Worm (Caenorhabditis elegans): ENCODE results near the gene mrpl-39.

Gene mrpl-39

DNA sequence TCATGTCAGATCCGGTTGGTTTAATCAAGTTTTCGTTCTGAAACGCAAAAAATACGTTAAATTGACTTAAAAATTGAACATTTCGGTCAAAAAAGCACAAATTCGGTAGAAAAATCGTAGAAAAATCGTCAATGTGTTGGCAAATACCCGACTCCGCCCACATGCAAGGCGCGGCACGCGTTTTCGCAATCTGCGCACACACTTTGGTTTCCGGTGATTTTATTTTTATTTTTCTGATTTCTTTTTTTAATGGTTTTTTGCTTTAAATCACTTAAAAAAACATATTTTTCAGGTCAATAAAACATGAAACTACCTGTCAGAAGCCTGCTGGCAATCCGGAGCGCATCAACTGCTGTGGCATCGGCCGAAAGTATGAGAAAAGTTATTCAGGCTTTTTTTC is at the start of gene mrpl-39, which contains the start of gene gly-7 (continued):
- TF ChIP-seq lin-14 (GFP tag; optimal IDR thresholded peaks at IDR 0.05) (no peak), nhr-19 (GFP tag; conservative IDR thresholded peaks at IDR 0.05) (no peak; the same call in 1 of the 2 replicates), vab-15 (tag; optimal IDR thresholded peaks at IDR 0.05) (no peak), lin-15B (tag; optimal IDR thresholded peaks at IDR 0.05) (no peak), aha-1 (tag; optimal IDR thresholded peaks at IDR 0.05) (no peak), mep-1 (tag; optimal IDR thresholded peaks at IDR 0.05) (no peak), unc-62 (GFP tag; optimal IDR thresholded peaks at IDR 0.05) (no peak), hlh-17 (GFP tag; optimal IDR thresholded peaks at IDR 0.05; ENCODE audit: borderline replicate concordance) (no peak), unc-130 (tag; optimal IDR thresholded peaks at IDR 0.05) (peak; percentile 20), nhr-85 (tag) (peak; percentile 6), aly-2 (tag; optimal IDR thresholded peaks at IDR 0.05) (no peak), nhr-237 (tag; optimal IDR thresholded peaks at IDR 0.05) (no peak), swsn-7 (tag; optimal IDR thresholded peaks at IDR 0.05) (peak; percentile 11), pqm-1 (tag; optimal IDR thresholded peaks at IDR 0.05) (no peak), dpl-1 (GFP tag; optimal IDR thresholded peaks at IDR 0.05) (peak in 2 of 3 experiments; percentile 34 to 48), nhr-71 (tag; optimal IDR thresholded peaks at IDR 0.05) (no peak), ceh-88 (GFP tag; IDR thresholded peaks at IDR 0.05) (no peak), fkh-8 (tag; optimal IDR thresholded peaks at IDR 0.05) (no peak)

DNA sequence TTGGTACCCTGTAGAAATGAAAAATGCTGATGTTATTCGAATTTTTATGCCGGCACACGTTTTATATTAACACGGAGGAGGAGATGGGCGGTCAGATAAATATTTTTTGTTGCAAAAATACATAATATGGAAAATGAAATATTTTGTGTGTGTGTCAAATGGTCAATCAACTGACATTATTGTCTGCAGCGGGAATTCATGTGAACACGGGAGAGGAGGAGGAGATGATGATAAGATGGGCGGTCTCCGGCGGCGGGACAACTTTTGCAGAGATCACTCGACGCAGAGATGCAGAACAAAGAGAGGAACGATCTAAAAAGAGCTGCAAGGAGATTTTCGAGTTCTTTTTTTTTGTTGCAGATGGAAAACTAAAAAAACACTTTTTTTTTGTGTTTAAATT is 49.7 kb upstream of the mrpl-39 start, which contains the start of gene dhs-13:
Gene dhs-13, minus strand, starts transcription at position 8 of the 400 bp plus-strand sequence.
- TF ChIP-seq egl-27 (tag; optimal IDR thresholded peaks at IDR 0.05): no peak
- no peak for TF ChIP-seq nhr-11 (tag; optimal IDR thresholded peaks at IDR 0.05)
- no peak for TF ChIP-seq jun-1 (tag; optimal IDR thresholded peaks at IDR 0.05)
- no peak for TF ChIP-seq hpl-2 (GFP tag; optimal IDR thresholded peaks at IDR 0.05)
- no peak for TF ChIP-seq C04F5.9 (tag; optimal IDR thresholded peaks at IDR 0.05)
- TF ChIP-seq hlh-17 (GFP tag; optimal IDR thresholded peaks at IDR 0.05; ENCODE audit: borderline replicate concordance): no peak
- no peak for TF ChIP-seq lin-39 (tag; optimal IDR thresholded peaks at IDR 0.05)
- peak; percentile 43 for TF ChIP-seq blmp-1 (tag; optimal IDR thresholded peaks at IDR 0.05)
- TF ChIP-seq mdl-1 (tag; optimal IDR thresholded peaks at IDR 0.05): peak in 1 of 2 experiments; percentile 39
- peak; percentile 49 for TF ChIP-seq nhr-71 (tag; optimal IDR thresholded peaks at IDR 0.05)
- no peak for TF ChIP-seq sptf-1 (tag; optimal IDR thresholded peaks at IDR 0.05)
- no peak for TF ChIP-seq ceh-90 (tag; optimal IDR thresholded peaks at IDR 0.05)
- peak; percentile 11 for TF ChIP-seq C16A3.4 (tag; optimal IDR thresholded peaks at IDR 0.05)
- TF ChIP-seq fkh-8 (tag; optimal IDR thresholded peaks at IDR 0.05): no peak
- no peak for TF ChIP-seq nhr-237 (tag; optimal IDR thresholded peaks at IDR 0.05)
- TF ChIP-seq efl-1 (optimal IDR thresholded peaks at IDR 0.05): no peak
- TF ChIP-seq efl-1 (GFP tag; optimal IDR thresholded peaks at IDR 0.05 in 1 of 2): no peak
- TF ChIP-seq grh-1 (GFP tag; IDR thresholded peaks at IDR 0.05): no peak
- no peak for TF ChIP-seq tlp-1 (tag; optimal IDR thresholded peaks at IDR 0.05)
- peak; percentile 90 for TF ChIP-seq lin-14 (GFP tag; optimal IDR thresholded peaks at IDR 0.05)
- TF ChIP-seq unc-30 (tag; optimal IDR thresholded peaks at IDR 0.05): no peak
- no peak for TF ChIP-seq fkh-4 (tag; optimal IDR thresholded peaks at IDR 0.05; ENCODE audit: borderline replicate concordance)
- peak; percentile 70 for TF ChIP-seq nhr-85 (tag)
- TF ChIP-seq ets-5 (GFP tag; IDR thresholded peaks at IDR 0.05): no peak
- TF ChIP-seq isw-1 (GFP tag; IDR thresholded peaks at IDR 0.05): no peak
- TF ChIP-seq nhr-90 (tag; optimal IDR thresholded peaks at IDR 0.05; ENCODE audit: poor library complexity): no peak
- TF ChIP-seq nhr-12 (tag; optimal IDR thresholded peaks at IDR 0.05): no peak
- TF ChIP-seq dpl-1 (GFP tag; optimal IDR thresholded peaks at IDR 0.05): peak in 1 of 3 experiments; percentile 6
- no peak for TF ChIP-seq dsc-1 (tag; optimal IDR thresholded peaks at IDR 0.05)
- TF ChIP-seq ceh-63 (GFP tag; optimal IDR thresholded peaks at IDR 0.05): no peak
- no peak for TF ChIP-seq irx-1 (tag; optimal IDR thresholded peaks at IDR 0.05)
- no peak for TF ChIP-seq aha-1 (tag; optimal IDR thresholded peaks at IDR 0.05)
- TF ChIP-seq ceh-88 (GFP tag; IDR thresholded peaks at IDR 0.05): no peak
- peak; percentile 41 for TF ChIP-seq unc-130 (tag; optimal IDR thresholded peaks at IDR 0.05)
- TF ChIP-seq vab-15 (tag; optimal IDR thresholded peaks at IDR 0.05): no peak
- peak; percentile 55 for TF ChIP-seq nhr-20 (tag; optimal IDR thresholded peaks at IDR 0.05)
- no peak for TF ChIP-seq ztf-4 (tag; optimal IDR thresholded peaks at IDR 0.05)
- TF ChIP-seq nhr-77 (tag; optimal IDR thresholded peaks at IDR 0.05): no peak
- no peak for TF ChIP-seq fkh-10 (GFP tag; optimal IDR thresholded peaks at IDR 0.05)
- no peak for TF ChIP-seq nhr-28 (tag; optimal IDR thresholded peaks at IDR 0.05)
- peak; percentile 17 for TF ChIP-seq skn-1 (tag; optimal IDR thresholded peaks at IDR 0.05)
- peak; percentile 14 for TF ChIP-seq elt-2 (tag; optimal IDR thresholded peaks at IDR 0.05)
- TF ChIP-seq lin-35 (GFP tag; optimal IDR thresholded peaks at IDR 0.05): peak in 1 of 2 experiments; percentile 41
- no peak for TF ChIP-seq unc-62 (GFP tag; optimal IDR thresholded peaks at IDR 0.05)
- TF ChIP-seq snu-23 (GFP tag; optimal IDR thresholded peaks at IDR 0.05): peak; percentile 54
